Fruit fly (Drosophila melanogaster): Measurements from ENCODE around the gene E5.

The E5 gene

DNA sequence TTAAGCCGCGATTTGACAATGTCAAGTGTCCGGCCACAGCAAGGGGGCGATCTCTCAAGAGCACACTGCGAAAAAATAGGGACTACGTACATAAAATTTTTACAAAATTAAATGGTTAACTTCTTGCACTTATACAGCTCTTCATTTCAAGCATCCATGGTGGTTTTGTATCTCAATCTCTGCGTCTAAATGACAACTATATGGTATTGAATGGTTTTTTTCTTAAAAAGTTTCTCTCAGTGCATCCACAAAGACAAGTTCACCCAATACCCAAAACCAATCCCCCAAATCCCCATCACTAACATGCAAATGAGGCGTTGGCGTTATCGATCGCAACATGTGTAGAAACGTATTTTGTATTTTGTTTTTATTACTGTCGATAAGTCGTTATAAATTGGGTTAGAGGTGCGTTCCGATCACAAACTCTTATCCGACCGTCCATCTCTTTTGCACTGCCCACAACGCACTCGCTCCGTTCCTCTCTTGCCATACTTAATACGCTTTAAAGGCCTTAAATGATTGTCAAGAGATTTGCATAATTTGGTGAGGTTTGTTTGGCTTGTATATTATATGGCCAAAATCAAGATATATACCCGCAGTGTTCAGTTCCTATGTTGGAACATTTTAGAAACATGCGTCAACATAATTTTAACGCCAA lies 40.2 kb upstream of the E5 start (continued):
- TF ChIP-seq CG9727 (GFP tag; optimal IDR thresholded peaks at IDR 0.05) (peak; percentile 64), CG18599 (GFP tag; optimal IDR thresholded peaks at IDR 0.05) (peak; percentile 68), Xrp1 (GFP tag; IDR thresholded peaks at IDR 0.05) (peak; percentile 86), odd (GFP tag; optimal IDR thresholded peaks at IDR 0.05) (peak; percentile 60), Sry-δ (GFP tag; optimal IDR thresholded peaks at IDR 0.05) (peak; percentile 50), hbn (GFP tag; IDR thresholded peaks at IDR 0.05; ENCODE audit: partially characterized antibody) (no peak), cg (GFP tag; optimal IDR thresholded peaks at IDR 0.05) (no peak), ato (GFP tag; IDR thresholded peaks at IDR 0.05; ENCODE audit: partially characterized antibody) (no peak), ase (GFP tag; IDR thresholded peaks at IDR 0.05) (peak; percentile 61; the same call in 1 of the 3 replicates), ranshi (GFP tag; IDR thresholded peaks at IDR 0.05) (peak; percentile 67), Hr39 (optimal IDR thresholded peaks at IDR 0.05) (no peak), Fer3 (tag; optimal IDR thresholded peaks at IDR 0.05) (peak; percentile 72), CG15601 (tag; optimal IDR thresholded peaks at IDR 0.05) (peak; percentile 68), sima (GFP tag; optimal IDR thresholded peaks at IDR 0.05) (peak; percentile 54), BtbVII (GFP tag; optimal IDR thresholded peaks at IDR 0.05) (peak; percentile 64), Bdp1 (GFP tag; optimal IDR thresholded peaks at IDR 0.05) (peak; percentile 32), CG12659 (GFP tag; optimal IDR thresholded peaks at IDR 0.05) (peak; percentile 55), sna (GFP tag; IDR thresholded peaks at IDR 0.05; ENCODE audit: partially characterized antibody) (no peak), abd-A (tag; optimal IDR thresholded peaks at IDR 0.05) (peak; percentile 92), amos (GFP tag; IDR thresholded peaks at IDR 0.05; ENCODE audit: partially characterized antibody) (no peak), sug (tag; optimal IDR thresholded peaks at IDR 0.05) (peak; percentile 15), Sox102F (GFP tag; optimal IDR thresholded peaks at IDR 0.05) (peak; percentile 84), az2 (GFP tag; optimal IDR thresholded peaks at IDR 0.05) (peak; percentile 76), CG32772 (GFP tag; IDR thresholded peaks at IDR 0.05) (peak; percentile 84), CTCF (GFP tag; optimal IDR thresholded peaks at IDR 0.05) (no peak), CG2678 (tag; optimal IDR thresholded peaks at IDR 0.05) (peak; percentile 85), nmo (GFP tag; optimal IDR thresholded peaks at IDR 0.05) (peak; percentile 78), MESR4 (GFP tag; optimal IDR thresholded peaks at IDR 0.05) (no peak), aop (GFP tag; IDR thresholded peaks at IDR 0.05) (no peak), CG12155 (GFP tag; optimal IDR thresholded peaks at IDR 0.05) (peak; percentile 39), CG10147 (GFP tag; optimal IDR thresholded peaks at IDR 0.05) (peak; percentile 67), CG11093 (GFP tag; IDR thresholded peaks at IDR 0.05) (peak; percentile 63; the same call in 2 of the 3 replicates), CG15073 (GFP tag; optimal IDR thresholded peaks at IDR 0.05) (no peak), CG17186 (GFP tag; optimal IDR thresholded peaks at IDR 0.05) (no peak), oc (tag; optimal IDR thresholded peaks at IDR 0.05) (peak; percentile 96), org-1 (GFP tag; optimal IDR thresholded peaks at IDR 0.05) (peak; percentile 64), Vsx1 (GFP tag; optimal IDR thresholded peaks at IDR 0.05) (peak; percentile 60), CG6854 (GFP tag; optimal IDR thresholded peaks at IDR 0.05) (peak; percentile 34), Poxn (GFP tag; IDR thresholded peaks at IDR 0.05) (no peak), gfzf (GFP tag; optimal IDR thresholded peaks at IDR 0.05) (no peak), emc (GFP tag; optimal IDR thresholded peaks at IDR 0.05) (no peak), ATbp (GFP tag; optimal IDR thresholded peaks at IDR 0.05) (peak; percentile 75), CG14965 (GFP tag; optimal IDR thresholded peaks at IDR 0.05; ENCODE audit: borderline replicate concordance) (no peak), Ssrp (tag; optimal IDR thresholded peaks at IDR 0.05) (peak; percentile 71), nerfin-2 (GFP tag; IDR thresholded peaks at IDR 0.05; ENCODE audit: partially characterized antibody) (no peak), Dbx (GFP tag; IDR thresholded peaks at IDR 0.05) (peak; percentile 68; the same call in 2 of the 3 replicates), Fer1 (GFP tag; optimal IDR thresholded peaks at IDR 0.05) (no peak), CG12744 (GFP tag; optimal IDR thresholded peaks at IDR 0.05) (peak; percentile 55), CG11696 (GFP tag; IDR thresholded peaks at IDR 0.05) (no peak), CG10654 (GFP tag; optimal IDR thresholded peaks at IDR 0.05) (peak; percentile 57)

Measured in whole organism, embryonic.